Worm (Caenorhabditis elegans) whole organism, early embryonic: ENCODE measurements around the gene coq-6.

Experiments
- B0310.2 ChIP-seq: sonication (generic microtip); optimal IDR thresholded peaks from 2 replicates; lab custom pipeline; 2016; ENCODE audit warnings: mild to moderate bottlenecking, missing genetic modification characterization, missing compliant biosample characterization
- F13C5.2 ChIP-seq: sonication (generic microtip); optimal IDR thresholded peaks from 2 replicates; lab custom pipeline; 2017; ENCODE audit warnings: mild to moderate bottlenecking, missing genetic modification characterization, inconsistent platforms, missing compliant biosample characterization
- aly-1 ChIP-seq: sonication (generic microtip); optimal IDR thresholded peaks from 2 replicates; lab custom pipeline; 2016; ENCODE audit warnings: missing genetic modification characterization, missing compliant biosample characterization
- ama-1 ChIP-seq: fragments of 150-350 bp; optimal IDR thresholded peaks from 2 replicates; lab custom pipeline; 2014
- ceh-13 ChIP-seq: fragments of 200-800 bp; sonication (Bioruptor generic); optimal IDR thresholded peaks from 2 replicates; lab custom pipeline; 2018; ENCODE audit warnings: mild to moderate bottlenecking, missing genetic modification characterization, missing compliant biosample characterization
- ceh-36 ChIP-seq: sonication (generic microtip); optimal IDR thresholded peaks from 2 replicates; lab custom pipeline; 2016; ENCODE audit warnings: missing genetic modification characterization, inconsistent platforms, missing compliant biosample characterization
- ets-7 ChIP-seq: sonication (generic microtip); optimal IDR thresholded peaks from 2 replicates; lab custom pipeline; 2016; ENCODE audit warnings: missing genotype, missing genetic modification characterization, missing compliant biosample characterization
- flt-1 ChIP-seq: fragments of 200-800 bp; sonication (Bioruptor generic); IDR thresholded peaks from 2 replicates; pipeline ENCODE4 v1.3.6; 2022; ENCODE audit warnings: missing genetic modification characterization, missing compliant biosample characterization
- hmbx-1 ChIP-seq: sonication (generic microtip); optimal IDR thresholded peaks from 2 replicates; lab custom pipeline; 2016; ENCODE audit warnings: mild to moderate bottlenecking, missing genetic modification characterization, missing compliant biosample characterization
- hmg-4 ChIP-seq: fragments of 200-800 bp; sonication (Bioruptor generic); optimal IDR thresholded peaks from 2 replicates; lab custom pipeline; 2018; ENCODE audit warnings: mild to moderate bottlenecking, missing genetic modification characterization, missing compliant biosample characterization
- hnd-1 ChIP-seq: sonication (generic microtip); optimal IDR thresholded peaks from 2 replicates; lab custom pipeline; 2016; ENCODE audit warnings: missing genetic modification characterization, missing compliant biosample characterization
- pes-1 ChIP-seq: fragments of 200-800 bp; sonication (Bioruptor generic); IDR thresholded peaks from 2 replicates; pipeline ENCODE4 v1.3.6; 2022; ENCODE audit warnings: missing genetic modification reagents, missing genetic modification characterization, missing compliant biosample characterization
- scrt-1 ChIP-seq: fragments of 200-800 bp; sonication (Bioruptor generic); IDR thresholded peaks from 2 replicates; pipeline ENCODE4 v1.3.6; 2022; ENCODE audit warnings: missing genetic modification characterization, missing compliant biosample characterization
- sea-1 ChIP-seq: fragments of 200-800 bp; sonication (Bioruptor generic); conservative IDR thresholded peaks from 2 replicates; pipeline ENCODE4 v1.3.6; 2022; ENCODE audit warnings: missing genetic modification characterization, missing compliant biosample characterization
- tbx-11 ChIP-seq: fragments of 200-800 bp; sonication (Bioruptor generic); IDR thresholded peaks from 2 replicates; pipeline ENCODE4 v1.3.6; 2022; ENCODE audit warnings: missing genetic modification characterization, missing compliant biosample characterization
- tbx-37 ChIP-seq: fragments of 200-800 bp; sonication (Bioruptor generic); conservative IDR thresholded peaks from 2 replicates; pipeline ENCODE4 v1.3.6; 2022; ENCODE audit warnings: missing genetic modification reagents, missing genetic modification characterization, missing compliant biosample characterization
- tra-4 ChIP-seq: sonication (generic microtip); optimal IDR thresholded peaks from 2 replicates; lab custom pipeline; 2017; ENCODE audit warnings: missing genetic modification characterization, missing compliant biosample characterization

Gene coq-6

ce11 chrV:9336462-9336861, at the start of gene coq-6:
TSS of gene coq-6 (plus strand) at chrV:9336762.
- TF ChIP-seq ceh-13 (no peak), ceh-36 (tag; lab: Kevin White, UChicago) (no peak), tra-4 (tag; lab: Kevin White, UChicago) (no peak), scrt-1 (no peak), tbx-11 (GFP tag; lab: Robert Waterston, UW) (no peak)

DNA sequence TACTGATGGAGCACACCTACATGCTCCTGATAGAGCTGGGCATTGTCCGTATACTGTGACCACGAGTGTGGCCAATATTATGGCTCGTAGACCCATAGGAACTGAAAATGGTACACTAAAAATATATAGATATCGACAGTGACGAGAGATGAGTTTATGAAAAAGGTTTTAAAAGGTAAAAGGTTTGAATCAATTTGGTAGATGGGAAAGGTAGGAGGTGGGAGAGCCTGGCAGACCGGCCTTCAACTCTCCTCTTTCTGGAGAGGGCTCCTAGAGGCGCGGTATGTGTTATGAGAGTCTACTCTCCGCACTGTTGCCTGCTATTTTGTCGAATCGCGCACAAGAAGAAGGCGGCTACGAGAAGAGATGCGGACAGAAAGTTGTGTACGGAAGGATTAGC, 49.1 kb upstream of the coq-6 start, which contains the start of gene lron-2:
lron-2 (minus strand) TSS at position 101 of the 400 bp plus-strand sequence.
- no peak for TF ChIP-seq tbx-37 (GFP tag; lab: Robert Waterston, UW)
- no peak for TF ChIP-seq tra-4 (tag; lab: Kevin White, UChicago)
- TF ChIP-seq hnd-1 (tag; lab: Kevin White, UChicago) = no peak
- no peak for TF ChIP-seq B0310.2 (tag; lab: Kevin White, UChicago)
- TF ChIP-seq aly-1 (tag; lab: Kevin White, UChicago) = no peak
- no peak for TF ChIP-seq tbx-11 (GFP tag; lab: Robert Waterston, UW)
- TF ChIP-seq F13C5.2 (tag; lab: Kevin White, UChicago) = no peak
- TF ChIP-seq ama-1 (lab: Kevin White, UChicago) = no peak
- no peak for TF ChIP-seq ets-7 (tag; lab: Kevin White, UChicago)
- TF ChIP-seq hmbx-1 (tag; lab: Kevin White, UChicago) = no peak
- TF ChIP-seq flt-1 (GFP tag; lab: Robert Waterston, UW) = no peak
- TF ChIP-seq scrt-1 = no peak
- no peak for TF ChIP-seq sea-1 (GFP tag; lab: Robert Waterston, UW)
- no peak for TF ChIP-seq ceh-13
- no peak for TF ChIP-seq pes-1
- TF ChIP-seq ceh-36 (tag; lab: Kevin White, UChicago) = no peak
- TF ChIP-seq hmg-4 = no peak

- TF ChIP-seq B0310.2 (tag; lab: Kevin White, UChicago) (no peak), tbx-37 (GFP tag; lab: Robert Waterston, UW) (no peak), ceh-36 (tag; lab: Kevin White, UChicago) (no peak), flt-1 (GFP tag; lab: Robert Waterston, UW) (no peak), pes-1 (no peak), ets-7 (tag; lab: Kevin White, UChicago) (no peak), F13C5.2 (tag; lab: Kevin White, UChicago) (no peak), tbx-11 (GFP tag; lab: Robert Waterston, UW) (no peak), scrt-1 (no peak), ceh-13 (no peak), sea-1 (GFP tag; lab: Robert Waterston, UW) (no peak), hnd-1 (tag; lab: Kevin White, UChicago) (no peak), tra-4 (tag; lab: Kevin White, UChicago) (no peak)
These were observed 44.6 kb upstream of the coq-6 start, which contains the start of gene ZK682.7 for ce11 chrV:9291919-9292318. TSS of gene ZK682.7 (minus strand) at chrV:9292165.

- TF ChIP-seq pes-1 = no peak
- peak; percentile 47 for TF ChIP-seq hmg-4
- TF ChIP-seq scrt-1 = 0 out of 2 replicates have a peak, but pooled peaks have one; percentile 41
These were observed 43.2 kb upstream of the coq-6 start for ce11 chrV:9293359-9293758.

DNA sequence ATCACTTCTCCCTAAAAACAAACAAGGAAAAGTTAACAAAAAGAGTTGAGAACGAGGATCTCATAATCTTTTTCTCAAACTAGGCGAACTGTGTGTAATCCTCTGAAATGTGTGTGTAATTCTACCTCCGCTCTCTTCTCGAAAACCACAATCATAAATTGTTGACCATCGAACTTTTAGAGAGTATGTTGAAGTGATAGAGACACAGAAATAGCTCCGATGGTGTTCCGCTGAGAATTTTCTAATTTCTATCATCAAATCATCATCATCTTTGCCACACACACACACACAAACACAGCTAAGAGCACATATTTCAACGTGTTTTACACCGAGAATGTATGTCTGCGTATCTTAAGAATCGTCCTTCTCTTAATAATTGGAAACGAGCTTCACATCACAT, 41.0 kb upstream of the coq-6 start:
- TF ChIP-seq tbx-11 (GFP tag; lab: Robert Waterston, UW) (no peak), sea-1 (GFP tag; lab: Robert Waterston, UW) (no peak), hmbx-1 (tag; lab: Kevin White, UChicago) (no peak), tra-4 (tag; lab: Kevin White, UChicago) (no peak), B0310.2 (tag; lab: Kevin White, UChicago) (no peak), hmg-4 (no peak), ets-7 (tag; lab: Kevin White, UChicago) (no peak), pes-1 (no peak), aly-1 (tag; lab: Kevin White, UChicago) (no peak), F13C5.2 (tag; lab: Kevin White, UChicago) (no peak), scrt-1 (no peak), ceh-13 (no peak)

- no peak for TF ChIP-seq ceh-13
- no peak for TF ChIP-seq scrt-1
- TF ChIP-seq ama-1 (lab: Kevin White, UChicago) = no peak
- TF ChIP-seq tbx-37 (GFP tag; lab: Robert Waterston, UW) = no peak
- TF ChIP-seq hnd-1 (tag; lab: Kevin White, UChicago) = no peak
- TF ChIP-seq hmbx-1 (tag; lab: Kevin White, UChicago) = no peak
- no peak for TF ChIP-seq hmg-4
- TF ChIP-seq pes-1 = no peak
- TF ChIP-seq F13C5.2 (tag; lab: Kevin White, UChicago) = no peak
- TF ChIP-seq ceh-36 (tag; lab: Kevin White, UChicago) = no peak
- TF ChIP-seq tra-4 (tag; lab: Kevin White, UChicago) = no peak
- TF ChIP-seq B0310.2 (tag; lab: Kevin White, UChicago) = no peak
- TF ChIP-seq aly-1 (tag; lab: Kevin White, UChicago) = no peak
- TF ChIP-seq ets-7 (tag; lab: Kevin White, UChicago) = no peak
- TF ChIP-seq sea-1 (GFP tag; lab: Robert Waterston, UW) = no peak
- no peak for TF ChIP-seq flt-1 (GFP tag; lab: Robert Waterston, UW)
These were observed 39.2 kb upstream of the coq-6 start, which contains the start of gene F44A2.5 for ce11 chrV:9297332-9297731. TSS of gene F44A2.5 (plus strand) at chrV:9297632.

DNA sequence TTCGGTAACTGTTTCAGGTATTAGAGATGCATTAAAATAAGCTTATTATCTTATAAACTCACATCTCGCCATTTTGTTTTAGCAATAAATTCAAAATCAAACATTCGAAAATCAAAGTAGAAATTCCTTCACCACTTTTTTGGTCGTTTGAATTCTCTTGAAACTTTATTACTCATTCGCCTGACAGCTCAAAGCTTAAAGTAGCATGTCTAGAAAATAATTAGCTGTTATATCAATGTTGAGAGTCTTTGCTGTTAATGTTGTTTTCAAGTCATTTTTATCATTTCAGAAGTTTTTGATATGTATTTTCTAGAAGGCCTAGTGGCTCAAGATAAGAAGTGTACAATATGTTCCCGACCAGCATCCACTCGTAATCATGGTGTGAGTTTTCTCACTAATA, 33.5 kb upstream of the coq-6 start, which contains the start of gene nhr-39:
nhr-39 (plus strand) TSS at position 301 of the 400 bp plus-strand sequence.
- TF ChIP-seq tbx-11 (GFP tag; lab: Robert Waterston, UW) (no peak), scrt-1 (no peak), ceh-13 (no peak), ets-7 (tag; lab: Kevin White, UChicago) (no peak), flt-1 (GFP tag; lab: Robert Waterston, UW) (no peak), hmg-4 (no peak), F13C5.2 (tag; lab: Kevin White, UChicago) (no peak), aly-1 (tag; lab: Kevin White, UChicago) (no peak), ama-1 (lab: Kevin White, UChicago) (no peak), sea-1 (GFP tag; lab: Robert Waterston, UW) (no peak), hnd-1 (tag; lab: Kevin White, UChicago) (no peak), tra-4 (tag; lab: Kevin White, UChicago) (no peak), hmbx-1 (tag; lab: Kevin White, UChicago) (no peak), B0310.2 (tag; lab: Kevin White, UChicago) (no peak)
